Worm (Caenorhabditis elegans) whole organism, L2 larva: ENCODE results near the gene H38K22.9.

Source experiments
- C34F6.9 ChIP-seq: fragments of 150-350 bp; optimal IDR thresholded peaks from 2 replicates; lab custom pipeline; 2014; ENCODE audit warnings: missing biosample characterization, missing genetic modification characterization
- F13H6.1 ChIP-seq: sonication (generic microtip); optimal IDR thresholded peaks from 2 replicates; lab custom pipeline; 2016; ENCODE audit warnings: missing genetic modification characterization, missing compliant biosample characterization
- R02D3.7 ChIP-seq: fragments of 150-350 bp; optimal IDR thresholded peaks from 2 replicates; lab custom pipeline; 2014; ENCODE audit warnings: missing biosample characterization, missing genetic modification characterization
- ZK546.5 ChIP-seq: sonication (generic microtip); optimal IDR thresholded peaks from 2 replicates; lab custom pipeline; 2017; ENCODE audit warnings: missing biosample characterization, missing genetic modification characterization
- ama-1 ChIP-seq: fragments of 150-350 bp; optimal IDR thresholded peaks from 2 replicates; lab custom pipeline; 2018; ENCODE audit warnings: inconsistent platforms
- blmp-1 ChIP-seq: sonication (generic microtip); optimal IDR thresholded peaks from 2 replicates; lab custom pipeline; 2017; ENCODE audit warnings: missing genetic modification characterization, mild to moderate bottlenecking, missing compliant biosample characterization, antibody characterized with exemption, moderate library complexity; ENCODE audit not compliant: insufficient read depth
- ceh-82 ChIP-seq: fragments of 150-350 bp; optimal IDR thresholded peaks from 2 replicates; lab custom pipeline; 2014; ENCODE audit warnings: missing biosample characterization, missing genetic modification characterization
- crh-2 ChIP-seq: sonication (generic microtip); optimal IDR thresholded peaks from 2 replicates; lab custom pipeline; 2017; ENCODE audit warnings: missing biosample characterization, missing genetic modification characterization
- fos-1 ChIP-seq: fragments of 150-350 bp; optimal IDR thresholded peaks from 2 replicates; lab custom pipeline; 2014; ENCODE audit warnings: missing biosample characterization, missing genetic modification characterization
- gmeb-1 ChIP-seq: fragments of 150-350 bp; optimal IDR thresholded peaks from 2 replicates; lab custom pipeline; 2014; ENCODE audit warnings: missing biosample characterization, missing genetic modification characterization
- lin-11 ChIP-seq: fragments of 150-350 bp; sonication (generic microtip); optimal IDR thresholded peaks from 2 replicates; lab custom pipeline; 2014; ENCODE audit warnings: missing biosample characterization, missing genetic modification characterization, inconsistent platforms, mixed read lengths
- lin-13 ChIP-seq: fragments of 150-350 bp; optimal IDR thresholded peaks from 2 replicates; lab custom pipeline; 2014; ENCODE audit warnings: missing biosample characterization, missing genetic modification reagents, missing genetic modification characterization
- lsy-2 ChIP-seq, 2 experiments: fragments of 150-350 bp in 1 of 2; sonication (generic microtip) in 1 of 2; optimal IDR thresholded peaks; 2 replicates each; lab custom pipeline; 2014 to 2017; ENCODE audit warnings: missing biosample characterization in 2 of 2, missing genetic modification characterization in 2 of 2
- mab-5 ChIP-seq: fragments of 150-350 bp; optimal IDR thresholded peaks from 2 replicates; lab custom pipeline; 2014; ENCODE audit warnings: missing biosample characterization, missing genetic modification characterization
- mdl-1 ChIP-seq, 2 experiments: fragments of 150-350 bp in 1 of 2; sonication (generic microtip) in 1 of 2; optimal IDR thresholded peaks; 2 replicates each; lab custom pipeline; 2017; ENCODE audit warnings: missing biosample characterization in 2 of 2, missing genetic modification characterization in 2 of 2
- nhr-10 ChIP-seq: sonication (generic microtip); optimal IDR thresholded peaks from 2 replicates; lab custom pipeline; 2017; ENCODE audit warnings: missing biosample characterization, missing genetic modification characterization
- nhr-11 ChIP-seq: fragments of 150-350 bp; optimal IDR thresholded peaks from 2 replicates; lab custom pipeline; 2014; ENCODE audit warnings: missing biosample characterization, missing genetic modification characterization
- nhr-129 ChIP-seq: fragments of 150-350 bp; optimal IDR thresholded peaks from 2 replicates; lab custom pipeline; 2014; ENCODE audit warnings: missing biosample characterization, missing genetic modification characterization
- nhr-21 ChIP-seq: fragments of 150-350 bp; optimal IDR thresholded peaks from 2 replicates; lab custom pipeline; 2014; ENCODE audit warnings: missing biosample characterization, missing genetic modification characterization
- nhr-237 ChIP-seq: fragments of 150-350 bp; optimal IDR thresholded peaks from 2 replicates; lab custom pipeline; 2014; ENCODE audit warnings: missing biosample characterization, missing genetic modification characterization
- nhr-25 ChIP-seq: fragments of 150-350 bp; sonication (generic microtip); optimal IDR thresholded peaks from 3 replicates; lab custom pipeline; 2014; ENCODE audit warnings: missing biosample characterization, missing genetic modification characterization
- nhr-6 ChIP-seq: fragments of 150-350 bp; optimal IDR thresholded peaks from 2 replicates; lab custom pipeline; 2014; ENCODE audit warnings: missing biosample characterization, missing genetic modification characterization
- nhr-77 ChIP-seq: fragments of 150-350 bp; optimal IDR thresholded peaks from 2 replicates; lab custom pipeline; 2014; ENCODE audit warnings: missing biosample characterization, missing genetic modification characterization
- peb-1 ChIP-seq: fragments of 150-350 bp; optimal IDR thresholded peaks from 2 replicates; lab custom pipeline; 2014; ENCODE audit warnings: missing biosample characterization, missing genetic modification characterization
- sem-4 ChIP-seq: fragments of 150-350 bp; optimal IDR thresholded peaks from 2 replicates; lab custom pipeline; 2014; ENCODE audit warnings: missing biosample characterization, missing genetic modification reagents, missing genetic modification characterization
- skn-1 ChIP-seq: sonication (generic microtip); optimal IDR thresholded peaks from 2 replicates; lab custom pipeline; 2017; ENCODE audit warnings: missing biosample characterization, missing genetic modification characterization
- sma-3 ChIP-seq: sonication (generic microtip); optimal IDR thresholded peaks from 2 replicates; lab custom pipeline; 2016; ENCODE audit warnings: missing genetic modification reagents, missing genetic modification characterization, missing compliant biosample characterization
- sma-9 ChIP-seq, 2 experiments: fragments of 150-350 bp in 1 of 2; sonication (generic microtip) in 1 of 2; optimal IDR thresholded peaks; 2 replicates each; lab custom pipeline; 2014 to 2016; ENCODE audit warnings: missing genetic modification characterization in 2 of 2, mild to moderate bottlenecking in 1 of 2, missing biosample characterization in 1 of 2, missing compliant biosample characterization in 1 of 2, missing genetic modification reagents in 1 of 2, moderate library complexity in 1 of 2
- snpc-4 ChIP-seq: fragments of 150-350 bp; optimal IDR thresholded peaks from 2 replicates; lab custom pipeline; 2014; ENCODE audit warnings: missing biosample characterization, missing genetic modification characterization
- unc-39 ChIP-seq: fragments of 150-350 bp; optimal IDR thresholded peaks from 2 replicates; lab custom pipeline; 2014; ENCODE audit warnings: missing biosample characterization, missing genetic modification characterization
- unc-55 ChIP-seq: fragments of 150-350 bp; sonication (generic microtip); optimal IDR thresholded peaks from 3 replicates; lab custom pipeline; 2014; ENCODE audit warnings: missing biosample characterization, missing genetic modification reagents, missing genetic modification characterization
- unc-62 ChIP-seq: fragments of 150-350 bp; optimal IDR thresholded peaks from 2 replicates; lab custom pipeline; 2014; ENCODE audit warnings: missing biosample characterization, missing genetic modification reagents, missing genetic modification characterization
- ztf-1 ChIP-seq: fragments of 200-800 bp; sonication (Bioruptor generic); conservative IDR thresholded peaks from 2 replicates; pipeline ENCODE4 v1.3.6; 2022; ENCODE audit warnings: missing genetic modification characterization, missing compliant biosample characterization
- ztf-11 ChIP-seq: sonication (generic microtip); optimal IDR thresholded peaks from 2 replicates; lab custom pipeline; 2017; ENCODE audit warnings: missing biosample characterization, missing genetic modification characterization
- ztf-4 ChIP-seq: fragments of 150-350 bp; optimal IDR thresholded peaks from 2 replicates; lab custom pipeline; 2014; ENCODE audit warnings: missing biosample characterization, missing genetic modification characterization

H38K22.9 gene

DNA sequence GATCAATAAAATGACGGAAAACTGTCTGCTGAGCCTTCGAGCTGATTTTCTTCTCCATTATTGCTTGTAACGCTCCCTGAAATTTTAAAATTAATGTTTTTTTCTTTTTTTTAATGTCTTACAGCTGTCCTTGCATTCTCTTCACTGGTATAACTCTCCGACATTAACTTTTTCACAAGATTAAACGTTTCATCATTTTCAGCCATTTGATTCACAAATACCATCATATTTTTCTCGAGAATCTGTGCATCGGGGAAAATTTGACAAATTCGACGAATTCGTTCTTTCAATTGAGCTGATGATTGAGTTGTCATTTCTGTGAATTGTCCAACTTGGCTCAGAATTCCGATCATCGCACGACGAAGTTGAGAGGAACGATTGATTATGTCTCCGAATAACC, 14.7 kb upstream of the H38K22.9 start:
- TF ChIP-seq blmp-1 (no peak), ztf-11 (no peak), C34F6.9 (no peak), sma-9 (GFP tag; optimal IDR thresholded peaks at IDR 0.05; lab: Kevin White, UChicago) (no peak), sma-9 (tag; optimal IDR thresholded peaks at IDR 0.05; lab: Kevin White, UChicago) (no peak), nhr-129 (tag; lab: Kevin White, UChicago) (no peak), ztf-4 (tag; lab: Kevin White, UChicago) (no peak), sma-3 (GFP tag; lab: Kevin White, UChicago) (no peak), ztf-1 (no peak), lin-13 (GFP tag; lab: Kevin White, UChicago) (no peak), unc-39 (tag; lab: Kevin White, UChicago) (no peak)

DNA sequence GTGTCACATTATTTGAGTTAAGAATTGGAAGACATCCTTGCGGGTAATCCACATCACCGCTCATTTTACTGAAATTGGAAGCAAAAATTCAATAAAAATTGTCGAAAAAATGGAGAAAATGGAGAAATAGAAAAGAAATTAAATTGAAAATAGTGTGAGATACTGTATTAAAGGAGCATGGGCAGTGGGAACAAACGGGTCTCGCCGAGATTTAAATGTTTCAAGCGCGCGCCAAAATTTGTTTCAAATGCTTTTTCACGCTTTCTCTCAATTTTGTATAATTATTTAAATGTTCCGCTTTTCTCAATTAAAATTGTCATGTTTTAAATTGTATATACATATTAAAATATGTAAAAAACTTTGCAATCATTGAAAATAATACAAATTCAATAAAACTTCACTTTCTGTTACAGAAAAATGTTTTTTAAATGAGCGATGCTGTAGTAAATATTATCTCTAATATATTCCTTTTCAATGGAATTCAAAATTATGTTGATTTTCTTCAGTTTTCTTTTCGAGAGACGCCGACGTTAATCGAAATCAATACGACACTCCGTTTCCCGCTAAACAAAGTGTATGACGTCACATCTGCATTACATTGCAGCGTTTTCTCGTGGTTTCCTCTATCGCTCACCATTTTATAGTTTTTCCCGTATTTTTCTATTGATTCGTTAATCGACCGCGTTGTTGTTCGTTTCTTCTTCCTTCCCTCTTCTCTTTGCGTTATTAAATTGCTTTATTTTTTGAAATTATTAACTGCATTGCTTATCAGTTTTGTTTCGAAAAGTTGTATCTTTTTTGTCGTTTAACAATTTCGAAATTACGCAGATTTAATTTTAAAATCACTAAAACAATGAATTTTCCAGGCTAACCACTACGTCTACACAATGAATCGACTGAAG, 10.6 kb upstream of the H38K22.9 start, which contains the start of the genes evl-14 and dcn-1:
Gene evl-14 (minus strand): TSS at position 68 of the 902 bp plus-strand sequence.
Gene dcn-1 (plus strand): TSS at position 852 of the 902 bp plus-strand sequence.
- TF ChIP-seq nhr-25 (tag; lab: Kevin White, UChicago) (peak; percentile 76), ztf-1 (no peak), nhr-77 (tag; lab: Kevin White, UChicago) (no peak), sem-4 (tag; lab: Kevin White, UChicago) (peak; percentile 47), peb-1 (no peak), nhr-237 (no peak), unc-55 (GFP tag; lab: Kevin White, UChicago) (peak; percentile 92), ZK546.5 (tag; lab: Kevin White, UChicago) (no peak), nhr-10 (no peak), nhr-21 (tag; lab: Kevin White, UChicago) (peak; percentile 73), gmeb-1 (peak; percentile 79), lsy-2 (tag; optimal IDR thresholded peaks at IDR 0.05; lab: Kevin White, UChicago) (peak; percentile 52 to 91), lin-13 (GFP tag; lab: Kevin White, UChicago) (peak; percentile 73), sma-3 (GFP tag; lab: Kevin White, UChicago) (peak; percentile 60), R02D3.7 (no peak), nhr-129 (tag; lab: Kevin White, UChicago) (peak; percentile 85), fos-1 (tag; lab: Kevin White, UChicago) (peak; percentile 73), ztf-4 (tag; lab: Kevin White, UChicago) (peak; percentile 11), nhr-11 (no peak), crh-2 (tag; lab: Kevin White, UChicago) (peak; percentile 95), ceh-82 (tag; lab: Kevin White, UChicago) (no peak), ama-1 (lab: Kevin White, UChicago) (peak; percentile 58), skn-1 (tag; lab: Kevin White, UChicago) (peak; percentile 20), F13H6.1 (peak; percentile 61), unc-39 (tag; lab: Kevin White, UChicago) (no peak), lin-11 (no peak), C34F6.9 (peak; percentile 94), nhr-6 (tag; lab: Kevin White, UChicago) (peak; percentile 79), mdl-1 (tag; optimal IDR thresholded peaks at IDR 0.05; lab: Kevin White, UChicago) (peak in 1 of 2 experiments; percentile 41), snpc-4 (tag; lab: Kevin White, UChicago) (peak; percentile 35), mab-5 (tag; lab: Kevin White, UChicago) (peak; percentile 30)

DNA sequence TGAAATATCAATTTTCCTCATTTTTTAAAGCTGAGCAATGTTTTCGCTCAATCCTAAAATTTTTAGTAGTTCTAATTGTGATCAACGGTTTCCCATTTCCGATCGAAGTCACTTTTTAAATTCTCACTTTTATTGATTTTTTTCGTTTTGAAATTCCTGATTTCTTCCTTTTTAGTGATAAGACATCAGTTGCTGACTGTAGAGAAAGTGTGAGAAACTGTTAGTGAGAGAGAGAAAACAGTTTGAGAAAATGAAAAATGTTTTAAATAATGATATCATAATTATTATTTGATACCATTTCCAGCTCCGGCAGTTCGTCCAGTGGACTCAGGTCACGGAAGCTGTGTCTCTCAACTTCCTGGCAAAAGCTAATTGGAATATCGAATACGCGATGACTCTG, 9.5 kb upstream of the H38K22.9 start:
- TF ChIP-seq nhr-237 (no peak), unc-62 (GFP tag; lab: Kevin White, UChicago) (no peak), fos-1 (tag; lab: Kevin White, UChicago) (peak; percentile 31)
- TF ChIP-seq, all 48 proteins: peak for 1
